Worm (Caenorhabditis elegans) whole organism, late embryonic: ENCODE measurements around the gene cpg-1.
A peak's percentile ranks its signal among the peaks of the same experiment; 100 is the strongest.

Source experiments
- C38D4.7 ChIP-seq: fragments of 200-800 bp; sonication (Bioruptor generic); optimal IDR thresholded peaks from 2 replicates; lab custom pipeline; 2018; ENCODE audit warnings: mild to moderate bottlenecking, missing genetic modification characterization, moderate library complexity, missing compliant biosample characterization
- F13H6.1 ChIP-seq: sonication (generic microtip); optimal IDR thresholded peaks from 2 replicates; lab custom pipeline; 2016; ENCODE audit warnings: missing genetic modification characterization, missing compliant biosample characterization
- K02D7.2 ChIP-seq: sonication (generic microtip); optimal IDR thresholded peaks from 2 replicates; lab custom pipeline; 2017; ENCODE audit warnings: mild to moderate bottlenecking, missing genetic modification characterization, missing compliant biosample characterization
- K09A11.1 ChIP-seq: sonication (generic microtip); optimal IDR thresholded peaks from 2 replicates; lab custom pipeline; 2017; ENCODE audit warnings: antibody characterized with exemption, mild to moderate bottlenecking, missing genetic modification characterization, missing compliant biosample characterization; ENCODE audit not compliant: insufficient read depth
- Y22D7AL.16 ChIP-seq: sonication (generic microtip); optimal IDR thresholded peaks from 2 replicates; lab custom pipeline; 2016; ENCODE audit warnings: missing genetic modification characterization, missing compliant biosample characterization
- ama-1 ChIP-seq: fragments of 150-350 bp; optimal IDR thresholded peaks from 2 replicates; lab custom pipeline; 2014
- ceh-14 ChIP-seq: sonication (generic microtip); optimal IDR thresholded peaks from 2 replicates; lab custom pipeline; 2016; ENCODE audit warnings: missing genotype, missing genetic modification characterization, missing compliant biosample characterization
- ceh-18 ChIP-seq: sonication (generic microtip); optimal IDR thresholded peaks from 2 replicates; lab custom pipeline; 2016; ENCODE audit warnings: missing genetic modification characterization, missing compliant biosample characterization
- ceh-2 ChIP-seq: sonication (generic microtip); optimal IDR thresholded peaks from 2 replicates; lab custom pipeline; 2016; ENCODE audit warnings: missing genotype, missing genetic modification characterization, missing compliant biosample characterization
- ceh-30 ChIP-seq: fragments of 150-350 bp; optimal IDR thresholded peaks from 2 replicates; lab custom pipeline; 2014; ENCODE audit warnings: missing biosample characterization, missing genetic modification characterization
- ceh-31 ChIP-seq: sonication (generic microtip); optimal IDR thresholded peaks from 2 replicates; lab custom pipeline; 2016; ENCODE audit warnings: missing genetic modification characterization, missing compliant biosample characterization
- ceh-34 ChIP-seq: sonication (generic microtip); optimal IDR thresholded peaks from 2 replicates; lab custom pipeline; 2016; ENCODE audit warnings: mild to moderate bottlenecking, missing genetic modification characterization, missing compliant biosample characterization
- ceh-6 ChIP-seq: fragments of 200-800 bp; sonication (Bioruptor generic); optimal IDR thresholded peaks from 2 replicates; lab custom pipeline; 2018; ENCODE audit warnings: mild to moderate bottlenecking, missing genetic modification characterization, missing compliant biosample characterization
- ceh-9 ChIP-seq: sonication (generic microtip); optimal IDR thresholded peaks from 2 replicates; lab custom pipeline; 2016; ENCODE audit warnings: mild to moderate bottlenecking, missing genetic modification characterization, inconsistent platforms, missing compliant biosample characterization
- che-1 ChIP-seq: sonication (generic microtip); optimal IDR thresholded peaks from 2 replicates; lab custom pipeline; 2016; ENCODE audit warnings: mild to moderate bottlenecking, missing genetic modification characterization, missing compliant biosample characterization
- dmd-4 ChIP-seq: sonication (generic microtip); optimal IDR thresholded peaks from 2 replicates; lab custom pipeline; 2016; ENCODE audit warnings: borderline replicate concordance, missing genetic modification characterization, missing compliant biosample characterization
- elt-2 ChIP-seq: sonication (generic microtip); optimal IDR thresholded peaks from 2 replicates; lab custom pipeline; 2016; ENCODE audit warnings: missing genetic modification reagents, missing genetic modification characterization, missing compliant biosample characterization
- elt-4 ChIP-seq: sonication (generic microtip); optimal IDR thresholded peaks from 2 replicates; lab custom pipeline; 2016; ENCODE audit warnings: missing genetic modification characterization, missing compliant biosample characterization
- ets-4 ChIP-seq: sonication (generic microtip); optimal IDR thresholded peaks from 2 replicates; lab custom pipeline; 2016; ENCODE audit warnings: missing genetic modification characterization, missing compliant biosample characterization
- eyg-1 ChIP-seq: sonication (generic microtip); optimal IDR thresholded peaks from 2 replicates; lab custom pipeline; 2016; ENCODE audit warnings: missing genotype, missing genetic modification characterization, missing compliant biosample characterization
- fkh-10 ChIP-seq: fragments of 150-350 bp; optimal IDR thresholded peaks from 2 replicates; lab custom pipeline; 2014; ENCODE audit warnings: missing biosample characterization, missing genetic modification reagents, missing genetic modification characterization
- fkh-6 ChIP-seq: sonication (generic microtip); optimal IDR thresholded peaks from 2 replicates; lab custom pipeline; 2016; ENCODE audit warnings: missing genetic modification characterization, missing compliant biosample characterization
- gmeb-2 ChIP-seq: sonication (generic microtip); optimal IDR thresholded peaks from 2 replicates; lab custom pipeline; 2016; ENCODE audit warnings: missing genetic modification characterization, inconsistent platforms, missing compliant biosample characterization
- hlh-13 ChIP-seq: fragments of 200-800 bp; sonication (Bioruptor generic); optimal IDR thresholded peaks from 2 replicates; lab custom pipeline; 2018; ENCODE audit warnings: mild to moderate bottlenecking, missing genetic modification characterization, missing compliant biosample characterization
- hlh-15 ChIP-seq: sonication (generic microtip); optimal IDR thresholded peaks from 2 replicates; lab custom pipeline; 2016; ENCODE audit warnings: missing genetic modification characterization, missing compliant biosample characterization
- hlh-30 ChIP-seq: sonication (generic microtip); optimal IDR thresholded peaks from 2 replicates; lab custom pipeline; 2017; ENCODE audit warnings: antibody characterized with exemption, missing genetic modification characterization, missing compliant biosample characterization; ENCODE audit not compliant: insufficient read depth
- hlh-6 ChIP-seq: sonication (generic microtip); optimal IDR thresholded peaks from 2 replicates; lab custom pipeline; 2016; ENCODE audit warnings: missing genotype, missing genetic modification characterization, missing compliant biosample characterization
- hlh-8 ChIP-seq: sonication (generic microtip); optimal IDR thresholded peaks from 2 replicates; lab custom pipeline; 2016; ENCODE audit warnings: missing genotype, missing genetic modification characterization, missing compliant biosample characterization
- lin-11 ChIP-seq: fragments of 200-800 bp; sonication (Bioruptor generic); optimal IDR thresholded peaks from 2 replicates; lab custom pipeline; 2018; ENCODE audit warnings: mild to moderate bottlenecking, missing genetic modification characterization, missing compliant biosample characterization
- madf-2 ChIP-seq: sonication (generic microtip); optimal IDR thresholded peaks from 2 replicates; lab custom pipeline; 2017; ENCODE audit warnings: missing genetic modification characterization, missing compliant biosample characterization
- mec-3 ChIP-seq: sonication (generic microtip); optimal IDR thresholded peaks from 2 replicates; lab custom pipeline; 2016; ENCODE audit warnings: borderline replicate concordance, missing genetic modification characterization, missing compliant biosample characterization
- nhr-11 ChIP-seq: fragments of 150-350 bp; optimal IDR thresholded peaks from 2 replicates; lab custom pipeline; 2014; ENCODE audit warnings: missing biosample characterization, missing genetic modification characterization
- nhr-232 ChIP-seq: sonication (generic microtip); optimal IDR thresholded peaks from 2 replicates; lab custom pipeline; 2016; ENCODE audit warnings: missing genetic modification characterization, missing compliant biosample characterization
- npax-4 ChIP-seq: sonication (generic microtip); optimal IDR thresholded peaks from 2 replicates; lab custom pipeline; 2016; ENCODE audit warnings: missing genetic modification characterization, missing compliant biosample characterization
- odd-2 ChIP-seq: sonication (generic microtip); optimal IDR thresholded peaks from 2 replicates; lab custom pipeline; 2017; ENCODE audit warnings: antibody characterized with exemption, mild to moderate bottlenecking, missing genetic modification characterization, missing compliant biosample characterization
- pat-9 ChIP-seq: fragments of 200-800 bp; sonication (Bioruptor generic); optimal IDR thresholded peaks from 2 replicates; lab custom pipeline; 2018; ENCODE audit warnings: mild to moderate bottlenecking, missing genetic modification characterization, moderate library complexity, missing compliant biosample characterization
- pax-1 ChIP-seq: fragments of 150-350 bp; optimal IDR thresholded peaks from 2 replicates; lab custom pipeline; 2014; ENCODE audit warnings: missing biosample characterization, missing genetic modification characterization
- pha-2 ChIP-seq: sonication (generic microtip); optimal IDR thresholded peaks from 2 replicates; lab custom pipeline; 2017; ENCODE audit warnings: mild to moderate bottlenecking, missing genetic modification characterization, missing compliant biosample characterization
- pqm-1 ChIP-seq: sonication (generic microtip); optimal IDR thresholded peaks from 2 replicates; lab custom pipeline; 2016; ENCODE audit warnings: missing genetic modification characterization, missing compliant biosample characterization
- pros-1 ChIP-seq: fragments of 150-350 bp; optimal IDR thresholded peaks from 2 replicates; lab custom pipeline; 2014; ENCODE audit warnings: missing biosample characterization, missing genetic modification reagents, missing genetic modification characterization
- ref-2 ChIP-seq: sonication (generic microtip); optimal IDR thresholded peaks from 2 replicates; lab custom pipeline; 2016; ENCODE audit warnings: missing genetic modification characterization, missing compliant biosample characterization
- rnt-1 ChIP-seq: sonication (generic microtip); optimal IDR thresholded peaks from 2 replicates; lab custom pipeline; 2016; ENCODE audit warnings: missing genetic modification characterization, missing compliant biosample characterization
- sox-2 ChIP-seq: fragments of 200-800 bp; sonication (Bioruptor generic); IDR thresholded peaks from 2 replicates; pipeline ENCODE4 v1.3.6; 2022; ENCODE audit warnings: missing genetic modification reagents, missing genetic modification characterization, missing compliant biosample characterization
- sox-4 ChIP-seq: sonication (generic microtip); optimal IDR thresholded peaks from 2 replicates; lab custom pipeline; 2017; ENCODE audit warnings: mild to moderate bottlenecking, missing genetic modification characterization, inconsistent platforms, missing compliant biosample characterization
- tbx-2 ChIP-seq: sonication (generic microtip); optimal IDR thresholded peaks from 2 replicates; lab custom pipeline; 2016; ENCODE audit warnings: missing genetic modification characterization, missing compliant biosample characterization
- ttx-3 ChIP-seq: sonication (generic microtip); optimal IDR thresholded peaks from 2 replicates; lab custom pipeline; 2016; ENCODE audit warnings: missing genetic modification reagents, missing genetic modification characterization, missing compliant biosample characterization
- unc-3 ChIP-seq, 2 experiments: fragments of 200-800 bp in 1 of 2; sonication (Bioruptor generic) in 1 of 2; sonication (generic microtip) in 1 of 2; conservative IDR thresholded peaks in 1 of 2; optimal IDR thresholded peaks in 1 of 2; 2 replicates each; pipeline versions ENCODE4 v1.3.6 to Lab custom; 2016 to 2022; ENCODE audit warnings: missing compliant biosample characterization in 2 of 2, missing genetic modification characterization in 2 of 2, missing genetic modification reagents in 1 of 2
- unc-42 ChIP-seq: sonication (generic microtip); optimal IDR thresholded peaks from 2 replicates; lab custom pipeline; 2016; ENCODE audit warnings: missing genotype, missing genetic modification characterization, missing compliant biosample characterization
- unc-55 ChIP-seq: sonication (generic microtip); optimal IDR thresholded peaks from 2 replicates; lab custom pipeline; 2017; ENCODE audit warnings: missing biosample characterization, missing genetic modification reagents, missing genetic modification characterization
- unc-86 ChIP-seq: sonication (generic microtip); optimal IDR thresholded peaks from 2 replicates; lab custom pipeline; 2016; ENCODE audit warnings: missing genetic modification characterization, missing compliant biosample characterization
- zip-5 ChIP-seq: sonication (generic microtip); optimal IDR thresholded peaks from 2 replicates; lab custom pipeline; 2016; ENCODE audit warnings: missing genetic modification characterization, missing compliant biosample characterization
- ztf-16 ChIP-seq: sonication (generic microtip); optimal IDR thresholded peaks from 2 replicates; lab custom pipeline; 2017; ENCODE audit warnings: missing genetic modification characterization, missing compliant biosample characterization

cpg-1 gene

DNA sequence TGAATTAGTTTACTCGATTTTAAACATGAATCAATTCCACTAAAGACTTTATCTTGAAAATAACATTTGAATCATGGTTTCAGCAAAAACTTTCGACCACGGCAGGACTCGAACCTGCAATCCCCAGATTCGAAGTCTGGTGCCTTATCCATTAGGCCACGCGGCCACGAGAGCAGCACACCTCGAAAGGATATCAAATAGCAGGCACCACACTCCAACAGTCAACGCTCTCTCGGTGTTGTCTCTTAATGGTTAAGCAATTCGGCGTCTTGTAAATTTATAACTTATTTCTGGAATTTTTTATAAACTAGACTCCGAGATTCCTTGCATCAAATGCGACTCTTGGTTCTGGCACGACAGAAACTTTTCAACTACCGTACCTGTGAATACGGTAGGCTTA lies 18.4 kb upstream of the cpg-1 start (continued):
- TF ChIP-seq elt-4 (tag; lab: Kevin White, UChicago): no peak
- TF ChIP-seq eyg-1 (tag; lab: Kevin White, UChicago): peak; percentile 89
- TF ChIP-seq dmd-4 (tag; lab: Kevin White, UChicago): peak; percentile 65
- peak; percentile 53 for TF ChIP-seq ceh-9
- TF ChIP-seq ceh-2: peak; percentile 77
- TF ChIP-seq nhr-232 (tag; lab: Kevin White, UChicago): peak; percentile 85
- peak; percentile 93 for TF ChIP-seq elt-2 (tag; lab: Kevin White, UChicago)
- TF ChIP-seq hlh-8: peak; percentile 72
- TF ChIP-seq rnt-1: peak; percentile 61
- TF ChIP-seq che-1 (tag; lab: Kevin White, UChicago): peak; percentile 87
- peak; percentile 69 for TF ChIP-seq hlh-15 (tag; lab: Kevin White, UChicago)
- TF ChIP-seq sox-4 (tag; lab: Kevin White, UChicago): peak; percentile 85
- peak; percentile 78 for TF ChIP-seq unc-3 (GFP tag; conservative IDR thresholded peaks at IDR 0.05; lab: Robert Waterston, UW)
- peak; percentile 86 for TF ChIP-seq unc-3 (tag; optimal IDR thresholded peaks at IDR 0.05; lab: Kevin White, UChicago)
- TF ChIP-seq ceh-31 (tag; lab: Kevin White, UChicago): peak; percentile 69
- TF ChIP-seq pat-9 (tag; lab: Kevin White, UChicago): peak; percentile 87
- peak; percentile 33 for TF ChIP-seq ceh-14 (tag; lab: Kevin White, UChicago)
- TF ChIP-seq sox-2 (GFP tag; lab: Robert Waterston, UW): peak; percentile 83
- TF ChIP-seq ref-2 (tag; lab: Kevin White, UChicago): peak; percentile 83
- TF ChIP-seq lin-11 (tag; lab: Kevin White, UChicago): peak; percentile 83
- TF ChIP-seq hlh-6 (tag; lab: Kevin White, UChicago): peak; percentile 90
- TF ChIP-seq ceh-6: peak; percentile 92
- TF ChIP-seq pqm-1: peak; percentile 46
- peak; percentile 73 for TF ChIP-seq F13H6.1 (tag; lab: Kevin White, UChicago)
- peak; percentile 83 for TF ChIP-seq ttx-3 (tag; lab: Kevin White, UChicago)
- peak; percentile 91 for TF ChIP-seq tbx-2 (tag; lab: Kevin White, UChicago)
- TF ChIP-seq hlh-13: peak; percentile 83
- no peak for TF ChIP-seq nhr-11 (tag; lab: Kevin White, UChicago)
- no peak for TF ChIP-seq pax-1
- peak; percentile 80 for TF ChIP-seq Y22D7AL.16 (tag; lab: Kevin White, UChicago)
- TF ChIP-seq K02D7.2 (tag; lab: Kevin White, UChicago): peak; percentile 66
- peak; percentile 89 for TF ChIP-seq unc-86 (tag; lab: Kevin White, UChicago)
- no peak for TF ChIP-seq fkh-10 (GFP tag; lab: Kevin White, UChicago)
- TF ChIP-seq pha-2 (tag; lab: Kevin White, UChicago): peak; percentile 84
- peak; percentile 54 for TF ChIP-seq zip-5
- TF ChIP-seq ceh-30: peak; percentile 30
- peak; percentile 85 for TF ChIP-seq gmeb-2 (tag; lab: Kevin White, UChicago)
- TF ChIP-seq madf-2 (tag; lab: Kevin White, UChicago): peak; percentile 72
- TF ChIP-seq mec-3 (tag; lab: Kevin White, UChicago): no peak
- peak; percentile 58 for TF ChIP-seq ceh-18 (tag; lab: Kevin White, UChicago)
- TF ChIP-seq ets-4 (tag; lab: Kevin White, UChicago): peak; percentile 15
- TF ChIP-seq fkh-6: peak; percentile 80
- no peak for TF ChIP-seq unc-55 (GFP tag; lab: Kevin White, UChicago)
- peak; percentile 86 for TF ChIP-seq npax-4 (tag; lab: Kevin White, UChicago)
- TF ChIP-seq odd-2 (tag; lab: Kevin White, UChicago): peak; percentile 62
- TF ChIP-seq K09A11.1: peak; percentile 73
- TF ChIP-seq unc-42 (tag; lab: Kevin White, UChicago): peak; percentile 45
- TF ChIP-seq ceh-34 (tag; lab: Kevin White, UChicago): peak; percentile 85
- TF ChIP-seq pros-1 (tag; lab: Kevin White, UChicago): no peak
- peak; percentile 90 for TF ChIP-seq ztf-16 (tag; lab: Kevin White, UChicago)
- peak; percentile 49 for TF ChIP-seq hlh-30 (tag; lab: Kevin White, UChicago)
- peak; percentile 86 for TF ChIP-seq C38D4.7
- TF ChIP-seq ama-1 (lab: Kevin White, UChicago): no peak
